Worm (Caenorhabditis elegans) whole organism, L1 larva: Measurements from ENCODE around the gene T16A1.5.
"Not testable (repeated sequence)": the region's sequence is repeated elsewhere in the genome, so short reads cannot be mapped to it uniquely, and the experiment has no call there.

Experiments used
- C04F5.9 ChIP-seq: sonication (generic microtip); optimal IDR thresholded peaks from 2 replicates; lab custom pipeline; 2016; ENCODE audit warnings: missing genetic modification characterization, missing compliant biosample characterization
- C34B4.2 ChIP-seq: sonication (generic microtip); optimal IDR thresholded peaks from 2 replicates; lab custom pipeline; 2017; ENCODE audit warnings: mild to moderate bottlenecking, missing genetic modification characterization, missing compliant biosample characterization
- F16B12.6 ChIP-seq: fragments of 150-350 bp; optimal IDR thresholded peaks from 2 replicates; lab custom pipeline; 2014; ENCODE audit warnings: missing biosample characterization, missing genetic modification characterization
- ama-1 ChIP-seq: fragments of 150-350 bp; optimal IDR thresholded peaks from 2 replicates; lab custom pipeline; 2014
- ceh-63 ChIP-seq: fragments of 200-800 bp; sonication (Bioruptor generic); optimal IDR thresholded peaks from 2 replicates; lab custom pipeline; 2018; ENCODE audit warnings: mild to moderate bottlenecking, missing genetic modification characterization, missing compliant biosample characterization
- ceh-82 ChIP-seq, 3 experiments: fragments of 150-350 bp in 1 of 3; sonication (generic microtip) in 2 of 3; optimal IDR thresholded peaks; 2 replicates each; lab custom pipeline; 2014 to 2017; ENCODE audit warnings: missing biosample characterization in 3 of 3, missing genetic modification characterization in 3 of 3
- ceh-90 ChIP-seq: sonication (generic microtip); optimal IDR thresholded peaks from 2 replicates; lab custom pipeline; 2016; ENCODE audit warnings: missing genetic modification characterization, missing compliant biosample characterization
- ces-1 ChIP-seq: fragments of 150-350 bp; optimal IDR thresholded peaks from 2 replicates; lab custom pipeline; 2014; ENCODE audit warnings: missing biosample characterization, missing genetic modification reagents, missing genetic modification characterization
- dpl-1 ChIP-seq, 3 experiments: fragments of 150-350 bp in 2 of 3; sonication (generic microtip) in 1 of 3; optimal IDR thresholded peaks; 2 replicates each; lab custom pipeline; 2014 to 2017; ENCODE audit warnings: missing biosample characterization in 3 of 3, missing genetic modification characterization in 3 of 3, missing genetic modification reagents in 3 of 3
- dsc-1 ChIP-seq: sonication (generic microtip); optimal IDR thresholded peaks from 2 replicates; lab custom pipeline; 2016; ENCODE audit warnings: mild to moderate bottlenecking, missing genetic modification characterization, missing compliant biosample characterization
- efl-1 ChIP-seq, 4 experiments: fragments of 150-350 bp; optimal IDR thresholded peaks in 3 of 4; peaks in 1 of 4; 1 replicate in 1 of 4; 2 replicates in 3 of 4; lab custom pipeline; 2014; ENCODE audit warnings: missing biosample characterization in 2 of 4, missing genetic modification characterization in 2 of 4, missing genetic modification reagents in 2 of 4
- egl-13 ChIP-seq: sonication (generic microtip); optimal IDR thresholded peaks from 2 replicates; lab custom pipeline; 2016; ENCODE audit warnings: missing genotype, missing genetic modification reagents, missing genetic modification characterization, missing compliant biosample characterization
- elt-2 ChIP-seq: sonication (generic microtip); optimal IDR thresholded peaks from 2 replicates; lab custom pipeline; 2016; ENCODE audit warnings: missing genetic modification characterization, mild to moderate bottlenecking, inconsistent platforms, missing compliant biosample characterization, missing genetic modification reagents
- ets-5 ChIP-seq: fragments of 200-800 bp; sonication (Bioruptor generic); IDR thresholded peaks from 2 replicates; pipeline ENCODE4 v1.3.6; 2022; ENCODE audit warnings: missing genetic modification characterization, missing compliant biosample characterization
- fkh-10 ChIP-seq: sonication (generic microtip); optimal IDR thresholded peaks from 2 replicates; lab custom pipeline; 2017; ENCODE audit warnings: missing biosample characterization, missing genetic modification reagents, missing genetic modification characterization
- fos-1 ChIP-seq: fragments of 150-350 bp; optimal IDR thresholded peaks from 2 replicates; lab custom pipeline; 2014; ENCODE audit warnings: missing biosample characterization, missing genetic modification characterization
- grh-1 ChIP-seq: fragments of 200-800 bp; sonication (Bioruptor generic); IDR thresholded peaks from 2 replicates; pipeline ENCODE4 v1.3.6; 2022; ENCODE audit warnings: missing genetic modification reagents, missing genetic modification characterization, missing compliant biosample characterization
- hlh-17 ChIP-seq: fragments of 200-800 bp; sonication (Bioruptor generic); optimal IDR thresholded peaks from 2 replicates; lab custom pipeline; 2018; ENCODE audit warnings: missing genetic modification characterization, mild to moderate bottlenecking, missing compliant biosample characterization, moderate library complexity, borderline replicate concordance
- lin-14 ChIP-seq: fragments of 200-800 bp; sonication (Bioruptor generic); optimal IDR thresholded peaks from 2 replicates; lab custom pipeline; 2018; ENCODE audit warnings: mild to moderate bottlenecking, missing genetic modification characterization, moderate library complexity, missing compliant biosample characterization
- lin-39 ChIP-seq: fragments of 150-350 bp; optimal IDR thresholded peaks from 2 replicates; lab custom pipeline; 2014; ENCODE audit warnings: missing biosample characterization, missing genetic modification reagents, missing genetic modification characterization
- mef-2 ChIP-seq: fragments of 150-350 bp; optimal IDR thresholded peaks from 2 replicates; lab custom pipeline; 2014; ENCODE audit warnings: missing biosample characterization, missing genetic modification characterization
- nhr-237 ChIP-seq: fragments of 150-350 bp; optimal IDR thresholded peaks from 2 replicates; lab custom pipeline; 2014; ENCODE audit warnings: missing biosample characterization, missing genetic modification characterization
- nhr-76 ChIP-seq: sonication (generic microtip); optimal IDR thresholded peaks from 2 replicates; lab custom pipeline; 2017; ENCODE audit warnings: missing biosample characterization, missing genetic modification characterization
- nhr-77 ChIP-seq: fragments of 150-350 bp; optimal IDR thresholded peaks from 2 replicates; lab custom pipeline; 2014; ENCODE audit warnings: missing biosample characterization, missing genetic modification characterization
- nhr-84 ChIP-seq: sonication (generic microtip); optimal IDR thresholded peaks from 2 replicates; lab custom pipeline; 2017; ENCODE audit warnings: missing biosample characterization, missing genetic modification characterization
- pag-3 ChIP-seq: sonication (generic microtip); optimal IDR thresholded peaks from 2 replicates; lab custom pipeline; 2017; ENCODE audit warnings: missing genetic modification characterization, mild to moderate bottlenecking, missing compliant biosample characterization, antibody characterized with exemption, borderline replicate concordance; ENCODE audit not compliant: insufficient read depth
- pax-3 ChIP-seq: fragments of 200-800 bp; sonication (Bioruptor generic); optimal IDR thresholded peaks from 2 replicates; lab custom pipeline; 2018; ENCODE audit warnings: mild to moderate bottlenecking, missing genetic modification characterization, moderate library complexity, missing compliant biosample characterization
- pqm-1 ChIP-seq: sonication (generic microtip); optimal IDR thresholded peaks from 3 replicates; lab custom pipeline; 2017; ENCODE audit warnings: missing biosample characterization, missing genetic modification characterization
- sox-4 ChIP-seq: sonication (generic microtip); optimal IDR thresholded peaks from 2 replicates; lab custom pipeline; 2016; ENCODE audit warnings: missing genetic modification characterization, missing compliant biosample characterization
- sup-37 ChIP-seq: fragments of 200-800 bp; sonication (Bioruptor generic); optimal IDR thresholded peaks from 2 replicates; lab custom pipeline; 2018; ENCODE audit warnings: mild to moderate bottlenecking, missing genetic modification characterization, missing compliant biosample characterization
- swsn-7 ChIP-seq: sonication (generic microtip); optimal IDR thresholded peaks from 2 replicates; lab custom pipeline; 2016; ENCODE audit warnings: missing genetic modification characterization, missing compliant biosample characterization
- tlp-1 ChIP-seq: fragments of 150-350 bp; optimal IDR thresholded peaks from 2 replicates; lab custom pipeline; 2014; ENCODE audit warnings: missing biosample characterization, missing genetic modification characterization
- unc-130 ChIP-seq: fragments of 150-350 bp; optimal IDR thresholded peaks from 2 replicates; lab custom pipeline; 2017; ENCODE audit warnings: missing biosample characterization, missing genetic modification characterization, inconsistent platforms
- unc-86 ChIP-seq: sonication (generic microtip); optimal IDR thresholded peaks from 2 replicates; lab custom pipeline; 2016; ENCODE audit warnings: missing genetic modification characterization, missing compliant biosample characterization
- unc-98 ChIP-seq: fragments of 200-800 bp; sonication (Bioruptor generic); IDR thresholded peaks from 2 replicates; pipeline ENCODE4 v1.3.6; 2022; ENCODE audit warnings: missing genetic modification characterization, missing compliant biosample characterization
- vab-15 ChIP-seq: sonication (generic microtip); optimal IDR thresholded peaks from 2 replicates; lab custom pipeline; 2017; ENCODE audit warnings: missing genotype, mild to moderate bottlenecking, missing genetic modification characterization, missing compliant biosample characterization
- zip-4 ChIP-seq: fragments of 200-800 bp; sonication (Bioruptor generic); optimal IDR thresholded peaks from 2 replicates; lab custom pipeline; 2018; ENCODE audit warnings: mild to moderate bottlenecking, missing genetic modification characterization, moderate library complexity, missing compliant biosample characterization
- ztf-4 ChIP-seq: fragments of 150-350 bp; optimal IDR thresholded peaks from 2 replicates; lab custom pipeline; 2014; ENCODE audit warnings: missing biosample characterization, missing genetic modification characterization

The T16A1.5 gene

DNA sequence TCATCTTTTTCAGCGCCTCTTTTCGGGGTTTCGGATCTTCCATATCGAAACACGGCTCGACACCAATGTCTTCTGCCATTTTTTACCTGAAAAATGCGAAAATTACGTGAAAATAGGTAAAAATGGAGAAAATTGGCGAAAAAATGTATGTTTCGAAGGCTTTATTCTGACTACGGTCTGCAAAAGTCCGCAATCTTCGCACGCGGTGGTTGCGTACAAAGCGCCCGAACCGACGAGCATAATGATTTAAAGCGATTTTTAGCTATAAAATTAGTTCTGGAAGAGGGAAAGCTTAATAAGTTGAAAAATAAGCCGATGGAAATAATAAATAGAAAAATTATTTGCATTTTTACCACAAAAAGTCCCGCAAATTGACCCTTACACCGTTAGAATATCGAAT lies 24.6 kb downstream of the T16A1.5 start, which contains the start of gene F07E5.5 (continued):
- TF ChIP-seq pqm-1 (tag; lab: Kevin White, UChicago) (no peak), elt-2 (tag; lab: Kevin White, UChicago) (peak; percentile 28), grh-1 (no peak), tlp-1 (tag; lab: Kevin White, UChicago) (no peak), nhr-76 (tag; lab: Kevin White, UChicago) (no peak), mef-2 (tag; lab: Kevin White, UChicago) (no peak), fos-1 (tag; lab: Kevin White, UChicago) (no peak), C34B4.2 (tag; lab: Kevin White, UChicago) (no peak), ztf-4 (tag; lab: Kevin White, UChicago) (no peak), dsc-1 (tag; lab: Kevin White, UChicago) (no peak), sox-4 (tag; lab: Kevin White, UChicago) (no peak), dpl-1 (GFP tag; optimal IDR thresholded peaks at IDR 0.05; lab: Kevin White, UChicago) (peak; percentile 54 to 78 (median 74)), zip-4 (GFP tag; lab: Kevin White, UChicago) (no peak), unc-98 (no peak), C04F5.9 (tag; lab: Kevin White, UChicago) (no peak), ceh-90 (tag; lab: Kevin White, UChicago) (no peak), egl-13 (tag; lab: Kevin White, UChicago) (no peak), unc-86 (tag; lab: Kevin White, UChicago) (peak; percentile 10), F16B12.6 (tag; lab: Kevin White, UChicago) (peak; percentile 91), pax-3 (tag; lab: Kevin White, UChicago) (no peak), pag-3 (tag; lab: Kevin White, UChicago) (no peak), ets-5 (GFP tag; lab: Robert Waterston, UW) (no peak), hlh-17 (no peak), unc-130 (peak; percentile 79), ces-1 (no peak), nhr-237 (tag; lab: Kevin White, UChicago) (no peak), lin-14 (GFP tag; lab: Kevin White, UChicago) (no peak), vab-15 (tag; lab: Kevin White, UChicago) (peak; percentile 27), ceh-82 (tag; optimal IDR thresholded peaks at IDR 0.05; lab: Kevin White, UChicago) (peak; percentile 19 to 66 (median 64)), fkh-10 (no peak)

DNA sequence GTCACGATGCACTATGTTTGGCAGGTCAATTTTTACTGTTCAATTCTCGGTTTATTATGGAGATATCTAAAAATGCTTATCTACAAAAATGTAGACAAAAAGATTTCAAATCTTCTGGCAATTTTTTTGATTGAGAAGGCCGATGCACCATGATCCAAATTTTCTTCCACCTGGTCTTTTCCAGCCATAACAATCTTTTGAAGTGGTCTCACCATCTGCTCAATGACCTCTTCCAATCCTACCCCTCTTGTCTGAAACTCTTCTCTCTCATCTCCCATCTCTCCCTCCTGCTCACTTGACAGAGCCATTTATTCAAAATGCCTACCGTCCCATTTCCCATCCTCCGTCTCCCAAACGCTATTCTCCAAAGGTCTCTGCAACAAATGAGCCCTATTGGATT lies 32.3 kb downstream of the T16A1.5 start, which contains the start of gene fbxb-35:
TSS of gene fbxb-35 (plus strand) at position 301 of the 400 bp plus-strand sequence.
- TF ChIP-seq lin-39 (tag; lab: Kevin White, UChicago) (no peak), efl-1 (optimal IDR thresholded peaks at IDR 0.05; lab: Kevin White, UChicago) (no peak), efl-1 (GFP tag; optimal IDR thresholded peaks at IDR 0.05 in 1 of 2; lab: Kevin White, UChicago) (peak in 1 of 2 experiments; percentile 77)

DNA sequence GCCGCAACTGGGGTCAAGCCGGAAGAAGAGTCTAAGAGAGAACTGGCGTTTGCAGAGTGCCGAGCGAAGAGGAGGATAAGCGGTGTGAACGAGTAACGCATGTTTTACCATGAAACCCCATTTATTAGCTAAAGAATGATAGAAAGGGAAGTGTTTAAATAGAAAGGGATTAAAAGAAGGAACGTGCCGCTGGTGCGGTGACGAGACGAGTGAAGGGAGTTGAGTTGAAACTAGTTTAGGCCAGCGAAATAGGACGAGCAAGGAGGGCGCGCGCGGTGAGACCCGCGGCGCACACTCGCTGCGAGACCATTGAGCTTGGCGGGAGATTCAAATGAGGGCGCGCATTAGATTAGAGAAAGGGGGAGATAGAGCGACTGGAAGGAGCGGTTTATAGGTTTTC lies 37.1 kb downstream of the T16A1.5 start, which contains the start of gene math-1:
TSS of gene math-1 (minus strand) at position 101 of the 400 bp plus-strand sequence.
- TF ChIP-seq sup-37; nhr-84 (tag; lab: Kevin White, UChicago); nhr-77 (tag; lab: Kevin White, UChicago): not testable (repeated sequence)

DNA sequence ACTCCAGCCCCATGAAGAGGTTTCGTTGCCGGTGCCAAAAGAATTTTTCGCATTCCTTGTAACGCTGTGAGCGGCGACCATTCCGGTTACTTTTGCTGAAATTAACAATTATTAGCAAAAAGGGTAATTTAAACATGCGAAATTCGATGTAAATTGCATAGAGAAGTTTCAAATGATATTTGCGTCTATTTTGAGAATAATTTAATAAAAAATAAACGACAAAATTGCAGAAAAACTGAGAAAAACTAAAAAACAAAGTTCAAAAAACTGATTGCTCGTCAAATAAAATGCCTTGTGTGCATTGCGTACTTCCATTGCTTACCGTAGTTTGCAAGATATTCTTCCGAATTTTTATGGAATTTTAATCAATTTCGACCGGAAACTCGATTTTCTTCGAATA lies 38.1 kb downstream of the T16A1.5 start, which contains the start of gene bath-24:
TSS of gene bath-24 (minus strand) at position 101 of the 400 bp plus-strand sequence.
- TF ChIP-seq tlp-1 (tag; lab: Kevin White, UChicago) (no peak), hlh-17 (no peak), sox-4 (tag; lab: Kevin White, UChicago) (no peak), F16B12.6 (tag; lab: Kevin White, UChicago) (no peak), ama-1 (lab: Kevin White, UChicago) (no peak), ceh-63 (GFP tag; lab: Kevin White, UChicago) (no peak), ces-1 (no peak), swsn-7 (no peak)
